Worm (Caenorhabditis elegans): ENCODE results near the gene F01G4.6.
"Not testable (repeated sequence)": the region's sequence is repeated elsewhere in the genome, so short reads cannot be mapped to it uniquely, and the experiment has no call there.

The F01G4.6 gene

ce11 chrIV:11179123-11179740, 29.9 kb upstream of the F01G4.6 start, which contains the start of gene cpt-2:
cpt-2 (plus strand) TSS chrIV:11179645.
- not testable (repeated sequence) for TF ChIP-seq hnd-1 (tag; optimal IDR thresholded peaks at IDR 0.05); ets-7 (tag; optimal IDR thresholded peaks at IDR 0.05); ceh-13 (GFP tag; optimal IDR thresholded peaks at IDR 0.05)

- TF ChIP-seq B0310.2 (tag; optimal IDR thresholded peaks at IDR 0.05) (no peak), hmg-4 (GFP tag; optimal IDR thresholded peaks at IDR 0.05) (no peak), hmbx-1 (tag; optimal IDR thresholded peaks at IDR 0.05) (no peak), hnd-1 (tag; optimal IDR thresholded peaks at IDR 0.05) (no peak), ets-7 (tag; optimal IDR thresholded peaks at IDR 0.05) (no peak), flt-1 (GFP tag; IDR thresholded peaks at IDR 0.05) (no peak), tbx-11 (GFP tag; IDR thresholded peaks at IDR 0.05) (no peak), ceh-36 (tag; optimal IDR thresholded peaks at IDR 0.05) (no peak), ama-1 (optimal IDR thresholded peaks at IDR 0.05) (no peak), aly-1 (tag; optimal IDR thresholded peaks at IDR 0.05) (no peak), scrt-1 (GFP tag; IDR thresholded peaks at IDR 0.05) (no peak), ceh-13 (GFP tag; optimal IDR thresholded peaks at IDR 0.05) (no peak), F13C5.2 (tag; optimal IDR thresholded peaks at IDR 0.05) (no peak), tra-4 (tag; optimal IDR thresholded peaks at IDR 0.05) (no peak), tbx-37 (GFP tag; conservative IDR thresholded peaks at IDR 0.05) (no peak), sea-1 (GFP tag; conservative IDR thresholded peaks at IDR 0.05) (no peak), pes-1 (GFP tag; IDR thresholded peaks at IDR 0.05) (no peak)
Observed at ce11 chrIV:11178495-11178894, 29.2 kb upstream of the F01G4.6 start, which contains the start of gene C08F8.9. C08F8.9 (minus strand) TSS chrIV:11178595.

DNA sequence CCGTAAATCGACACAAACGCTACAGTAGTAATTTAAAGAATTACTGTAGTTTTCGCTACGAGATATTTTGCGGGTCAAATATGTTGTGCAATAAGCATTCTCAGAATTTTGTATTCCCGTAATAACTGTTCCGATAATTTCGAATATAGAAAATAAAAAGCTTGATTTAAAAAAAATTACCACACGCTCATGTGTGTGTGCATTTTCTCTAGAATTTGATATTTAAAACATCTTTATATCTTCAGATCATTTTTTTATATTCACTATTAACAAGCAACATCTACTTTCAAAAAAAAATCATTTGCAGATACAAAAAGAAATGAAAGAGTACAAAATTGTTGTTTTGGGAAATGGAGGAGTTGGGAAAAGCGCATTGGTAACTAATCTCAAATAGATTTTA, 27.7 kb upstream of the F01G4.6 start, which contains the start of gene rap-3:
Gene rap-3, plus strand, starts transcription at position 301 of the 400 bp plus-strand sequence.
- TF ChIP-seq F13C5.2 (tag; optimal IDR thresholded peaks at IDR 0.05): no peak
- TF ChIP-seq hnd-1 (tag; optimal IDR thresholded peaks at IDR 0.05): no peak
- no peak for TF ChIP-seq tra-4 (tag; optimal IDR thresholded peaks at IDR 0.05)
- no peak for TF ChIP-seq ceh-13 (GFP tag; optimal IDR thresholded peaks at IDR 0.05)
- no peak for TF ChIP-seq hmg-4 (GFP tag; optimal IDR thresholded peaks at IDR 0.05)
- no peak for TF ChIP-seq pes-1 (GFP tag; IDR thresholded peaks at IDR 0.05)
- TF ChIP-seq hmbx-1 (tag; optimal IDR thresholded peaks at IDR 0.05): no peak
- no peak for TF ChIP-seq scrt-1 (GFP tag; IDR thresholded peaks at IDR 0.05)
- no peak for TF ChIP-seq ama-1 (optimal IDR thresholded peaks at IDR 0.05)
- no peak for TF ChIP-seq aly-1 (tag; optimal IDR thresholded peaks at IDR 0.05)
- TF ChIP-seq flt-1 (GFP tag; IDR thresholded peaks at IDR 0.05): no peak

DNA sequence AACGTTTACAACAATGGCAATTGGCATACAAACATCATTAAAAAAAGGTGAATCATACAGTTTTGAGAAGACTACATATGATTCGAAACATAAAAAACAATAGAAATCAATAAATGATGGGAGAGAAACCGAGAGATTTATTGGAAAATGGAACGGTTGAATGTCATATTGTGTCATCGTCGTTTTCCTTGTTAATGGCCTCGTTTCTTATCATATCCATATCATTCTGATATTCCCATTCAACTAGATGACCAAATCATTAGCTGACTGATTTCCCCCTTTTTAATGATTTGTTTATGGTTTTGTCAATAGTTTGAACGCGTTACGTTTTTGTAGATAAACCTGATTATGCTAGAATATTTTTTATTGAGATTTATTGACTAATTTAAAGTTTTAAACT, 25.5 kb upstream of the F01G4.6 start:
- TF ChIP-seq flt-1 (GFP tag; IDR thresholded peaks at IDR 0.05): no peak
- no peak for TF ChIP-seq sea-1 (GFP tag; conservative IDR thresholded peaks at IDR 0.05)
- no peak for TF ChIP-seq pes-1 (GFP tag; IDR thresholded peaks at IDR 0.05)
- TF ChIP-seq aly-1 (tag; optimal IDR thresholded peaks at IDR 0.05): no peak
- no peak for TF ChIP-seq ceh-36 (tag; optimal IDR thresholded peaks at IDR 0.05)
- no peak for TF ChIP-seq B0310.2 (tag; optimal IDR thresholded peaks at IDR 0.05)
- TF ChIP-seq tbx-37 (GFP tag; conservative IDR thresholded peaks at IDR 0.05): no peak
- TF ChIP-seq F13C5.2 (tag; optimal IDR thresholded peaks at IDR 0.05): no peak
- TF ChIP-seq hnd-1 (tag; optimal IDR thresholded peaks at IDR 0.05): no peak
- TF ChIP-seq hmg-4 (GFP tag; optimal IDR thresholded peaks at IDR 0.05): no peak
- no peak for TF ChIP-seq ama-1 (optimal IDR thresholded peaks at IDR 0.05)
- TF ChIP-seq ceh-13 (GFP tag; optimal IDR thresholded peaks at IDR 0.05): no peak
- TF ChIP-seq scrt-1 (GFP tag; IDR thresholded peaks at IDR 0.05): no peak
- no peak for TF ChIP-seq tbx-11 (GFP tag; IDR thresholded peaks at IDR 0.05)
- TF ChIP-seq tra-4 (tag; optimal IDR thresholded peaks at IDR 0.05): no peak
- no peak for TF ChIP-seq hmbx-1 (tag; optimal IDR thresholded peaks at IDR 0.05)
- no peak for TF ChIP-seq ets-7 (tag; optimal IDR thresholded peaks at IDR 0.05)

DNA sequence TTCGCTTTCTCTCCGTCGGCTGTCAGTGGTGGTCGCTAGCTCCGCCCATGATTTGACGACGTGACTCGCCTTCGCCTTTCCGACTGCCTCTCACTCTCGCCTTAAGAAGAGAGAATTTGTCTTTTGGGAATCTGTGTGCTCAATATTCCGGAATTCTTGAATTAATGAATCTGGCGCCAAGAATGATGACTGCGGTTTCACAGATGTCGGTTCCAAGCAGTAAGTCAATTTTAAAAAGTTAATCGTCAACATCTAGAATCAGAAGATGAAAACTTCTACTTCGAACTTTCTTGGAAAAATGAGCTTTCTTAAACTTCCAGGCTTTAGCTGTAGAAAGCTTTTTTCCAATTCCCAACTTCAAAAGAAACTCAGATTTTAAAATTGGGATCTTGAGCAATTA, 20.3 kb upstream of the F01G4.6 start, which contains the start of gene nhr-67:
Gene nhr-67, plus strand, starts transcription at position 97 of the 400 bp plus-strand sequence.
- no peak for TF ChIP-seq scrt-1 (GFP tag; IDR thresholded peaks at IDR 0.05)
- no peak for TF ChIP-seq ets-7 (tag; optimal IDR thresholded peaks at IDR 0.05)

ce11 chrIV:11164831-11165230, 15.5 kb upstream of the F01G4.6 start, which contains the start of gene C08F8.6:
C08F8.6 (minus strand) TSS chrIV:11164931.
- TF ChIP-seq hmg-4 (GFP tag; optimal IDR thresholded peaks at IDR 0.05) (no peak), ceh-13 (GFP tag; optimal IDR thresholded peaks at IDR 0.05) (no peak), ets-7 (tag; optimal IDR thresholded peaks at IDR 0.05) (no peak), pes-1 (GFP tag; IDR thresholded peaks at IDR 0.05) (no peak), tbx-11 (GFP tag; IDR thresholded peaks at IDR 0.05) (no peak), tbx-37 (GFP tag; conservative IDR thresholded peaks at IDR 0.05) (no peak), hmbx-1 (tag; optimal IDR thresholded peaks at IDR 0.05) (no peak), hnd-1 (tag; optimal IDR thresholded peaks at IDR 0.05) (no peak), tra-4 (tag; optimal IDR thresholded peaks at IDR 0.05) (no peak), scrt-1 (GFP tag; IDR thresholded peaks at IDR 0.05) (no peak), flt-1 (GFP tag; IDR thresholded peaks at IDR 0.05) (no peak), ceh-36 (tag; optimal IDR thresholded peaks at IDR 0.05) (no peak), sea-1 (GFP tag; conservative IDR thresholded peaks at IDR 0.05) (no peak), aly-1 (tag; optimal IDR thresholded peaks at IDR 0.05) (no peak), B0310.2 (tag; optimal IDR thresholded peaks at IDR 0.05) (no peak), F13C5.2 (tag; optimal IDR thresholded peaks at IDR 0.05) (no peak), ama-1 (optimal IDR thresholded peaks at IDR 0.05) (no peak)

- TF ChIP-seq sea-1 (GFP tag; conservative IDR thresholded peaks at IDR 0.05) (no peak), ets-7 (tag; optimal IDR thresholded peaks at IDR 0.05) (no peak), pes-1 (GFP tag; IDR thresholded peaks at IDR 0.05) (no peak), tbx-11 (GFP tag; IDR thresholded peaks at IDR 0.05) (no peak)
Observed at ce11 chrIV:11162451-11162850, 13.1 kb upstream of the F01G4.6 start, which contains the start of gene fbxb-9. fbxb-9 (minus strand) TSS chrIV:11162551.

DNA sequence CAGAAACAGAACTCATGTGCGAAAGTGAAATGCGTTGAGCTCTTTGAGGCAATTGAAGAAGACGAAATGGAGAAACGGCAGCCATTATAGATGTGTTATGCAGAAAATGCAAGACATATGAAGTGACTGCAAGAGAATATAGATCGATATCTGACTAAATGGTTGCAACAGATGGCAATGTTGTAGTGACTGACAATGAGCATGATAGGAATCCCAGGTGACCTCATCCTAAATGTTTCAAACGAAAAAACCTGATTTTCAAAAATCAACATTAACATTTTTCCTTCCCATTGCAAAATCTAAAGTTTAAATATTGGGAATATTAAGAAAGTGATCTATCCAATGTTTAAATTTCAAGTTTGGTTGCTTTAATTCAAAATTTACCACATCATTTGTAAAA, 11.4 kb upstream of the F01G4.6 start, which contains the start of gene C08F8.15:
Gene C08F8.15, minus strand, starts transcription at position 101 of the 400 bp plus-strand sequence.
- TF ChIP-seq F13C5.2 (tag; optimal IDR thresholded peaks at IDR 0.05): no peak
- TF ChIP-seq ceh-13 (GFP tag; optimal IDR thresholded peaks at IDR 0.05): no peak

All from whole organism, early embryonic.